Worm (Caenorhabditis elegans) whole organism, young adult: ENCODE data around the gene glb-15.

Experiments used
- B0035.1 ChIP-seq: sonication (generic microtip); optimal IDR thresholded peaks from 2 replicates; lab custom pipeline; 2016; ENCODE audit warnings: missing genetic modification characterization, mild to moderate bottlenecking, missing compliant biosample characterization, missing genotype, missing genetic modification reagents
- F22D6.2 ChIP-seq: sonication (generic microtip); optimal IDR thresholded peaks from 2 replicates; lab custom pipeline; 2016; ENCODE audit warnings: mild to moderate bottlenecking, missing genetic modification characterization, missing compliant biosample characterization
- F23B12.7 ChIP-seq: sonication (generic microtip); optimal IDR thresholded peaks from 2 replicates; lab custom pipeline; 2017; ENCODE audit warnings: missing genetic modification characterization, mild to moderate bottlenecking, missing compliant biosample characterization, antibody characterized with exemption, moderate library complexity; ENCODE audit not compliant: insufficient read depth
- F33H1.4 ChIP-seq: fragments of 200-800 bp; sonication (Bioruptor generic); IDR thresholded peaks from 2 replicates; pipeline ENCODE4 v1.3.6; 2022; ENCODE audit warnings: missing genetic modification reagents, missing genetic modification characterization, missing compliant biosample characterization
- F52B5.7 ChIP-seq: sonication (generic microtip); optimal IDR thresholded peaks from 2 replicates; lab custom pipeline; 2016; ENCODE audit warnings: mild to moderate bottlenecking, missing genetic modification characterization, missing compliant biosample characterization
- F55B11.4 ChIP-seq: sonication (generic microtip); optimal IDR thresholded peaks from 2 replicates; lab custom pipeline; 2016; ENCODE audit warnings: missing compliant biosample characterization, missing genetic modification characterization, borderline replicate concordance; ENCODE audit not compliant: insufficient read depth
- F57C9.4 ChIP-seq: sonication (generic microtip); optimal IDR thresholded peaks from 2 replicates; lab custom pipeline; 2017; ENCODE audit warnings: mild to moderate bottlenecking, missing genetic modification characterization, missing compliant biosample characterization
- K12H6.12 ChIP-seq: fragments of 200-800 bp; sonication (Bioruptor generic); optimal IDR thresholded peaks from 2 replicates; lab custom pipeline; 2018; ENCODE audit warnings: mild to moderate bottlenecking, missing genetic modification characterization, missing compliant biosample characterization
- T07F8.4 ChIP-seq: sonication (generic microtip); optimal IDR thresholded peaks from 2 replicates; lab custom pipeline; 2016; ENCODE audit warnings: mild to moderate bottlenecking, missing genetic modification characterization, moderate library complexity, missing compliant biosample characterization
- ama-1 ChIP-seq, 3 experiments: fragments of 150-350 bp in 1 of 3; sonication (generic microtip) in 2 of 3; optimal IDR thresholded peaks; 2 replicates each; lab custom pipeline; 2014 to 2018; ENCODE audit warnings: missing biosample characterization in 2 of 3, missing genetic modification characterization in 2 of 3, missing genetic modification reagents in 2 of 3
- aptf-2 ChIP-seq: fragments of 200-800 bp; sonication (Bioruptor generic); conservative IDR thresholded peaks from 2 replicates; pipeline ENCODE4 v1.3.6; 2022; ENCODE audit warnings: missing genetic modification reagents, missing genetic modification characterization, missing compliant biosample characterization
- aptf-3 ChIP-seq: fragments of 200-800 bp; sonication (Bioruptor generic); IDR thresholded peaks from 2 replicates; pipeline ENCODE4 v1.3.6; 2022; ENCODE audit warnings: missing genetic modification characterization, missing compliant biosample characterization
- athp-1 ChIP-seq: sonication (generic microtip); optimal IDR thresholded peaks from 2 replicates; lab custom pipeline; 2017; ENCODE audit warnings: mild to moderate bottlenecking, missing genetic modification characterization, missing compliant biosample characterization
- ccch-3 ChIP-seq: fragments of 200-800 bp; sonication (Bioruptor generic); optimal IDR thresholded peaks from 2 replicates; lab custom pipeline; 2018; ENCODE audit warnings: mild to moderate bottlenecking, missing genetic modification characterization, missing compliant biosample characterization
- ceh-100 ChIP-seq: fragments of 200-800 bp; sonication (Bioruptor generic); IDR thresholded peaks from 2 replicates; pipeline ENCODE4 v1.3.6; 2022; ENCODE audit warnings: missing genetic modification reagents, missing genetic modification characterization, missing compliant biosample characterization
- ceh-40 ChIP-seq: fragments of 200-800 bp; sonication (Bioruptor generic); IDR thresholded peaks from 2 replicates; pipeline ENCODE4 v1.3.6; 2022; ENCODE audit warnings: missing genetic modification characterization, missing compliant biosample characterization
- die-1 ChIP-seq: sonication (generic microtip); optimal IDR thresholded peaks from 2 replicates; lab custom pipeline; 2016; ENCODE audit warnings: missing genotype, mild to moderate bottlenecking, missing genetic modification characterization, missing compliant biosample characterization
- egl-18 ChIP-seq: fragments of 200-800 bp; sonication (Bioruptor generic); IDR thresholded peaks from 2 replicates; pipeline ENCODE4 v1.3.6; 2022; ENCODE audit warnings: missing genetic modification reagents, missing genetic modification characterization, missing compliant biosample characterization
- egrh-3 ChIP-seq: fragments of 200-800 bp; sonication (Bioruptor generic); IDR thresholded peaks from 2 replicates; pipeline ENCODE4 v1.3.6; 2022; ENCODE audit warnings: missing genetic modification reagents, missing genetic modification characterization, missing compliant biosample characterization
- ets-4 ChIP-seq: fragments of 200-800 bp; sonication (Bioruptor generic); optimal IDR thresholded peaks from 2 replicates; lab custom pipeline; 2018; ENCODE audit warnings: mild to moderate bottlenecking, missing genetic modification characterization, missing compliant biosample characterization
- hlh-12 ChIP-seq: sonication (generic microtip); optimal IDR thresholded peaks from 2 replicates; lab custom pipeline; 2016; ENCODE audit warnings: missing genetic modification characterization, missing compliant biosample characterization
- hrde-1 ChIP-seq: sonication (generic microtip); optimal IDR thresholded peaks from 2 replicates; lab custom pipeline; 2016; ENCODE audit warnings: missing genetic modification characterization, mild to moderate bottlenecking, missing compliant biosample characterization, moderate library complexity, missing genotype, missing genetic modification reagents, borderline replicate concordance
- lag-1 ChIP-seq: fragments of 200-800 bp; sonication (Bioruptor generic); IDR thresholded peaks from 2 replicates; pipeline ENCODE4 v1.3.6; 2022; ENCODE audit warnings: missing genetic modification reagents, missing genetic modification characterization, missing compliant biosample characterization
- let-526 ChIP-seq: fragments of 200-800 bp; sonication (Bioruptor generic); IDR thresholded peaks from 2 replicates; pipeline ENCODE4 v1.3.6; 2022; ENCODE audit warnings: missing genetic modification reagents, missing genetic modification characterization, missing compliant biosample characterization
- let-607 ChIP-seq, 2 experiments: fragments of 200-800 bp in 1 of 2; sonication (Bioruptor generic) in 1 of 2; sonication (generic microtip) in 1 of 2; optimal IDR thresholded peaks; 2 replicates each; lab custom pipeline; 2016 to 2018; ENCODE audit warnings: mild to moderate bottlenecking in 2 of 2, missing compliant biosample characterization in 2 of 2, missing genetic modification characterization in 2 of 2, moderate library complexity in 2 of 2, missing genotype in 1 of 2
- lin-26 ChIP-seq: fragments of 200-800 bp; sonication (Bioruptor generic); IDR thresholded peaks from 2 replicates; pipeline ENCODE4 v1.3.6; 2022; ENCODE audit warnings: missing genetic modification reagents, missing genetic modification characterization, missing compliant biosample characterization
- lin-35 ChIP-seq, 3 experiments: fragments of 150-350 bp in 2 of 3; sonication (generic microtip) in 1 of 3; optimal IDR thresholded peaks; 2 replicates each; lab custom pipeline; 2014 to 2018; ENCODE audit warnings: missing biosample characterization in 3 of 3, missing genetic modification characterization in 3 of 3, missing genetic modification reagents in 3 of 3
- lir-1 ChIP-seq: fragments of 200-800 bp; sonication (Bioruptor generic); conservative IDR thresholded peaks from 2 replicates; pipeline ENCODE4 v1.3.6; 2022; ENCODE audit warnings: missing genetic modification reagents, missing genetic modification characterization, missing compliant biosample characterization
- lsl-1 ChIP-seq: fragments of 200-800 bp; sonication (Bioruptor generic); optimal IDR thresholded peaks from 2 replicates; lab custom pipeline; 2018; ENCODE audit warnings: mild to moderate bottlenecking, missing genetic modification characterization, moderate library complexity, missing compliant biosample characterization
- madf-8 ChIP-seq: fragments of 200-800 bp; sonication (Bioruptor generic); conservative IDR thresholded peaks from 2 replicates; pipeline ENCODE4 v1.3.6; 2022; ENCODE audit warnings: missing genetic modification reagents, missing genetic modification characterization, missing compliant biosample characterization
- nfya-1 ChIP-seq: sonication (generic microtip); optimal IDR thresholded peaks from 2 replicates; lab custom pipeline; 2017; ENCODE audit warnings: antibody characterized with exemption, missing compliant biosample characterization, missing genetic modification characterization, borderline replicate concordance; ENCODE audit not compliant: insufficient read depth
- nfya-2 ChIP-seq: fragments of 200-800 bp; sonication (Bioruptor generic); IDR thresholded peaks from 2 replicates; pipeline ENCODE4 v1.3.6; 2022; ENCODE audit warnings: missing genetic modification reagents, missing genetic modification characterization, missing compliant biosample characterization
- nhr-80 ChIP-seq: sonication (generic microtip); optimal IDR thresholded peaks from 2 replicates; lab custom pipeline; 2016; ENCODE audit warnings: missing genetic modification characterization, missing compliant biosample characterization
- pbrm-1 ChIP-seq: fragments of 200-800 bp; sonication (Bioruptor generic); IDR thresholded peaks from 2 replicates; pipeline ENCODE4 v1.3.6; 2022; ENCODE audit warnings: missing genetic modification reagents, missing genetic modification characterization, missing compliant biosample characterization
- pha-4 ChIP-seq: fragments of 150-350 bp; sonication (generic microtip); optimal IDR thresholded peaks from 2 replicates; lab custom pipeline; 2014; ENCODE audit warnings: missing biosample characterization, missing genetic modification reagents, missing genetic modification characterization
- rcor-1 ChIP-seq: fragments of 200-800 bp; sonication (Bioruptor generic); IDR thresholded peaks from 2 replicates; pipeline ENCODE4 v1.3.6; 2022; ENCODE audit warnings: missing genetic modification reagents, missing genetic modification characterization, missing compliant biosample characterization
- rec-8 ChIP-seq, 2 experiments: sonication (generic microtip); optimal IDR thresholded peaks; 2 replicates each; lab custom pipeline; 2016; ENCODE audit warnings: mild to moderate bottlenecking in 2 of 2, missing genetic modification characterization in 2 of 2, missing genetic modification reagents in 2 of 2, missing genotype in 2 of 2, missing biosample characterization in 1 of 2, missing compliant biosample characterization in 1 of 2, moderate library complexity in 1 of 2
- rpc-1 ChIP-seq, 2 experiments: fragments of 150-350 bp in 1 of 2; sonication (generic microtip) in 1 of 2; optimal IDR thresholded peaks; 2 replicates each; lab custom pipeline; 2014 to 2018; ENCODE audit warnings: missing biosample characterization in 1 of 2, missing genetic modification characterization in 1 of 2, missing genetic modification reagents in 1 of 2, missing genotype in 1 of 2
- sdz-38 ChIP-seq: sonication (generic microtip); optimal IDR thresholded peaks from 2 replicates; lab custom pipeline; 2016; ENCODE audit warnings: missing genotype, missing genetic modification characterization, missing compliant biosample characterization
- somi-1 ChIP-seq: fragments of 200-800 bp; sonication (Bioruptor generic); optimal IDR thresholded peaks from 2 replicates; lab custom pipeline; 2018; ENCODE audit warnings: mild to moderate bottlenecking, missing genetic modification characterization, missing compliant biosample characterization
- tbp1 ChIP-seq: fragments of 200-800 bp; sonication (Bioruptor generic); optimal IDR thresholded peaks from 2 replicates; lab custom pipeline; 2018; ENCODE audit warnings: mild to moderate bottlenecking, missing genetic modification characterization, missing compliant biosample characterization
- xnd-1 ChIP-seq: sonication (generic microtip); optimal IDR thresholded peaks from 2 replicates; lab custom pipeline; 2016; ENCODE audit warnings: missing genotype, missing genetic modification reagents, missing genetic modification characterization, missing compliant biosample characterization
- zim-3 ChIP-seq: sonication (generic microtip); optimal IDR thresholded peaks from 2 replicates; lab custom pipeline; 2017; ENCODE audit warnings: mild to moderate bottlenecking, missing genetic modification characterization, moderate library complexity, missing compliant biosample characterization
- ztf-18 ChIP-seq: sonication (generic microtip); optimal IDR thresholded peaks from 2 replicates; lab custom pipeline; 2016; ENCODE audit warnings: missing genotype, mild to moderate bottlenecking, missing genetic modification characterization, missing compliant biosample characterization
- ztf-28 ChIP-seq: fragments of 200-800 bp; sonication (Bioruptor generic); IDR thresholded peaks from 2 replicates; pipeline ENCODE4 v1.3.6; 2022; ENCODE audit warnings: missing genetic modification reagents, missing genetic modification characterization, missing compliant biosample characterization
- ztf-6 ChIP-seq: fragments of 200-800 bp; sonication (Bioruptor generic); IDR thresholded peaks from 2 replicates; pipeline ENCODE4 v1.3.6; 2022; ENCODE audit warnings: missing genetic modification reagents, missing genetic modification characterization, missing compliant biosample characterization

The glb-15 gene

ce11 chrV:11589433-11589832 lies 28.6 kb downstream of the glb-15 start, which contains the start of gene srx-82 (continued):
- no peak for TF ChIP-seq ztf-18 (tag; lab: Kevin White, UChicago)
- TF ChIP-seq nfya-2 (GFP tag; lab: Robert Waterston, UW), result no peak

DNA sequence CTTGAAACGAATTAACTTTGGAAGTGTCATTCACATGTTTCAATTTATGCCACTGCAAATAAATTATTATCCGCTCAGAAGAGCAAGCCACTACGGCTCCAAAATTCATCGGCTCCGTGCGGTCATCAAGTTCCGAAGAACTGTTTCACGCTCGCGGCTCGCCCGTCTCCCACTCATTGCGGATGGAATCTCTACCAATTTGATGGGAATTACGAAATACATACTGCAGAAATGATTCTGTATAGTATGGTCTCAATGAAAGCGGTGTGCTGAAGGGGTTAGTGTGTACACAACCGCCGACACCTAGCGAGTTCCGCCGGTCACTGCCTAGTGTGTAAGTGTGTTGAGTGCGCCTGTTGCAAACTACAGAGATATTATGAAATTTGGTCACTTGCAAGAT lies 33.0 kb downstream of the glb-15 start:
- TF ChIP-seq ceh-100 (GFP tag; lab: Robert Waterston, UW) (peak; percentile 51), lin-26 (GFP tag; lab: Robert Waterston, UW) (peak; percentile 99), nfya-2 (GFP tag; lab: Robert Waterston, UW) (no peak), rec-8 (tag; optimal IDR thresholded peaks at IDR 0.05; lab: Kevin White, UChicago) (peak in 1 of 2 experiments; percentile 22), F52B5.7 (tag; lab: Kevin White, UChicago) (no peak), pbrm-1 (GFP tag; lab: Robert Waterston, UW) (no peak; the same call in none of the 2 replicates), ceh-40 (no peak), somi-1 (GFP tag; lab: Kevin White, UChicago) (no peak), lin-35 (GFP tag; optimal IDR thresholded peaks at IDR 0.05; lab: Kevin White, UChicago) (no peak), K12H6.12 (tag; lab: Kevin White, UChicago) (no peak), F23B12.7 (tag; lab: Kevin White, UChicago) (no peak), sdz-38 (no peak), B0035.1 (tag; lab: Kevin White, UChicago) (no peak), aptf-2 (GFP tag; lab: Robert Waterston, UW) (no peak), madf-8 (GFP tag; lab: Robert Waterston, UW) (no peak), xnd-1 (tag; lab: Kevin White, UChicago) (no peak), zim-3 (tag; lab: Kevin White, UChicago) (no peak), ccch-3 (GFP tag; lab: Kevin White, UChicago) (no peak), lir-1 (GFP tag; lab: Robert Waterston, UW) (no peak), egrh-3 (GFP tag; lab: Robert Waterston, UW) (no peak), rcor-1 (GFP tag; lab: Robert Waterston, UW) (peak; percentile 68), nhr-80 (no peak), die-1 (no peak), F22D6.2 (no peak), tbp1 (GFP tag; lab: Kevin White, UChicago) (peak; percentile 71), athp-1 (no peak), ztf-28 (GFP tag; lab: Robert Waterston, UW) (no peak), ets-4 (GFP tag; lab: Kevin White, UChicago) (no peak), lag-1 (GFP tag; lab: Robert Waterston, UW) (no peak), hrde-1 (tag; lab: Kevin White, UChicago) (no peak), F57C9.4 (tag; lab: Kevin White, UChicago) (no peak), egl-18 (no peak), pha-4 (tag; lab: Kevin White, UChicago) (no peak), hlh-12 (tag; lab: Kevin White, UChicago) (no peak), let-607 (tag; optimal IDR thresholded peaks at IDR 0.05; lab: Kevin White, UChicago) (no peak), F33H1.4 (GFP tag; lab: Robert Waterston, UW) (no peak), ztf-6 (GFP tag; lab: Robert Waterston, UW) (no peak), nfya-1 (tag; lab: Kevin White, UChicago) (no peak), ama-1 (optimal IDR thresholded peaks at IDR 0.05; lab: Kevin White, UChicago) (no peak), ama-1 (GFP tag; optimal IDR thresholded peaks at IDR 0.05; lab: Kevin White, UChicago) (no peak), let-526 (GFP tag; lab: Robert Waterston, UW) (no peak), rpc-1 (optimal IDR thresholded peaks at IDR 0.05; lab: Kevin White, UChicago) (no peak), rpc-1 (tag; optimal IDR thresholded peaks at IDR 0.05; lab: Kevin White, UChicago) (peak; percentile 11), aptf-3 (no peak), T07F8.4 (tag; lab: Kevin White, UChicago) (no peak), lsl-1 (GFP tag; lab: Kevin White, UChicago) (peak; percentile 55), F55B11.4 (tag; lab: Kevin White, UChicago) (no peak)
